Fruit fly (Drosophila melanogaster) S2 (cell line): Measurements from ENCODE around the gene CG7634.
A peak's percentile ranks its signal among the peaks of the same experiment; 100 is the strongest.

Experiments
- CG8478 ChIP-seq: fragments of >200 bp; optimal IDR thresholded peaks from 2 replicates; lab custom pipeline; 2018
- CTCF ChIP-seq, 2 experiments: fragments of >200 bp; optimal IDR thresholded peaks; 2 replicates each; lab custom pipeline; 2018

- TF ChIP-seq CTCF (optimal IDR thresholded peaks at IDR 0.05; lab: Kevin White, UChicago) (peak; percentile 13 to 14), CG8478 (no peak)
These were observed 25.7 kb upstream of the CG7634 start, which contains the start of the genes COX8 and VhaM9.7-b for dm6 chr3L:21539245-21540196.
